Worm (Caenorhabditis elegans) whole organism, mixed stage, embryonic: ENCODE measurements around the gene sec-5.

Source experiments
- blmp-1 ChIP-seq: fragments of 150-350 bp; optimal IDR thresholded peaks from 2 replicates; lab custom pipeline; 2014; ENCODE audit warnings: missing biosample characterization, missing genetic modification characterization
- ceh-83 ChIP-seq: fragments of 200-800 bp; sonication (Bioruptor generic); optimal IDR thresholded peaks from 2 replicates; lab custom pipeline; 2018; ENCODE audit warnings: mild to moderate bottlenecking, missing genetic modification characterization, missing compliant biosample characterization
- elt-3 ChIP-seq: fragments of 150-350 bp; optimal IDR thresholded peaks from 2 replicates; lab custom pipeline; 2014; ENCODE audit warnings: missing biosample characterization, missing genetic modification characterization
- nhr-237 ChIP-seq: fragments of 150-350 bp; optimal IDR thresholded peaks from 2 replicates; lab custom pipeline; 2014; ENCODE audit warnings: missing biosample characterization, missing genetic modification characterization
- unc-62 ChIP-seq: fragments of 150-350 bp; optimal IDR thresholded peaks from 2 replicates; lab custom pipeline; 2014; ENCODE audit warnings: missing biosample characterization, missing genetic modification reagents, missing genetic modification characterization

DNA sequence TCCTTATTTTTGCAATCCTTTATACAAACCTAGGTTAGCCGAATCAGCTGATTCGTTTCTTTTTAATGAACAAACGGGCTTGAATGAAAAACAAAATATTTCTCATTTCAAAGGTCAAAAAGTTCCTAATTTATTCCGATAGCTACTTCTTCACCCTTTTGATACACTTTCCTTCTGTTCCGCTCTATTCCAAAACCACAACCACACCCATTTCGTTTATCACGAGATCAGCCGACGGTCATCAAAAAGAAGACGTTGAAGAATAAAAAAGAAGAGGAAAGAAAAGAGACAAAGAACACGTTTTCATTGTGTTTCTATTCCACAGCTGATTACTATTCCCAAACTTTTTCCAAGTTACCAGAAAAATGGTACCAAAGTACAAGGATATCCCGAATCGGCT lies 28.9 kb downstream of the sec-5 start:
- TF ChIP-seq blmp-1 (tag; lab: Kevin White, UChicago): no peak
- no peak for TF ChIP-seq unc-62
- TF ChIP-seq elt-3: no peak
- TF ChIP-seq ceh-83 (GFP tag; lab: Kevin White, UChicago): no peak
- TF ChIP-seq nhr-237 (tag; lab: Kevin White, UChicago): no peak
